Worm (Caenorhabditis elegans) whole organism, young adult: ENCODE data around the gene hmgr-1.

Source experiments
- B0019.2 ChIP-seq: fragments of 200-800 bp; sonication (Bioruptor generic); conservative IDR thresholded peaks from 2 replicates; pipeline ENCODE4 v1.3.6; 2022; ENCODE audit warnings: missing genetic modification reagents, missing genetic modification characterization, missing compliant biosample characterization
- B0035.1 ChIP-seq: sonication (generic microtip); optimal IDR thresholded peaks from 2 replicates; lab custom pipeline; 2016; ENCODE audit warnings: missing genetic modification characterization, mild to moderate bottlenecking, missing compliant biosample characterization, missing genotype, missing genetic modification reagents
- B0261.1 ChIP-seq: sonication (generic microtip); optimal IDR thresholded peaks from 2 replicates; lab custom pipeline; 2016; ENCODE audit warnings: mild to moderate bottlenecking, missing genetic modification characterization, moderate library complexity, missing compliant biosample characterization
- F10E7.11 ChIP-seq: sonication (generic microtip); optimal IDR thresholded peaks from 2 replicates; lab custom pipeline; 2017; ENCODE audit warnings: mild to moderate bottlenecking, missing genetic modification characterization, moderate library complexity, missing compliant biosample characterization
- F37B4.10 ChIP-seq: fragments of 200-800 bp; sonication (Bioruptor generic); IDR thresholded peaks from 2 replicates; pipeline ENCODE4 v1.3.6; 2022; ENCODE audit warnings: missing genetic modification characterization, missing compliant biosample characterization
- F49E8.2 ChIP-seq: sonication (generic microtip); optimal IDR thresholded peaks from 3 replicates; lab custom pipeline; 2017; ENCODE audit warnings: missing genetic modification characterization, mild to moderate bottlenecking, missing compliant biosample characterization, antibody characterized with exemption, moderate library complexity; ENCODE audit not compliant: insufficient read depth
- F57A8.1 ChIP-seq: fragments of 200-800 bp; sonication (Bioruptor generic); optimal IDR thresholded peaks from 2 replicates; lab custom pipeline; 2018; ENCODE audit warnings: mild to moderate bottlenecking, missing genetic modification characterization, moderate library complexity, missing compliant biosample characterization
- K12H6.12 ChIP-seq: fragments of 200-800 bp; sonication (Bioruptor generic); optimal IDR thresholded peaks from 2 replicates; lab custom pipeline; 2018; ENCODE audit warnings: mild to moderate bottlenecking, missing genetic modification characterization, missing compliant biosample characterization
- T07F8.4 ChIP-seq: sonication (generic microtip); optimal IDR thresholded peaks from 2 replicates; lab custom pipeline; 2016; ENCODE audit warnings: mild to moderate bottlenecking, missing genetic modification characterization, moderate library complexity, missing compliant biosample characterization
- T26A5.8 ChIP-seq: sonication (generic microtip); optimal IDR thresholded peaks from 2 replicates; lab custom pipeline; 2016; ENCODE audit warnings: missing genetic modification characterization, missing compliant biosample characterization
- Y67H2A.10 ChIP-seq: fragments of 200-800 bp; sonication (Bioruptor generic); conservative IDR thresholded peaks from 2 replicates; pipeline ENCODE4 v1.3.6; 2022; ENCODE audit warnings: missing genetic modification reagents, missing genetic modification characterization, missing compliant biosample characterization
- akir-1 ChIP-seq: fragments of 200-800 bp; sonication (Bioruptor generic); optimal IDR thresholded peaks from 2 replicates; lab custom pipeline; 2018; ENCODE audit warnings: mild to moderate bottlenecking, missing genetic modification characterization, moderate library complexity, missing compliant biosample characterization
- ama-1 ChIP-seq, 3 experiments: fragments of 150-350 bp in 1 of 3; sonication (generic microtip) in 2 of 3; optimal IDR thresholded peaks; 2 replicates each; lab custom pipeline; 2014 to 2018; ENCODE audit warnings: missing biosample characterization in 2 of 3, missing genetic modification characterization in 2 of 3, missing genetic modification reagents in 2 of 3
- aptf-2 ChIP-seq: fragments of 200-800 bp; sonication (Bioruptor generic); conservative IDR thresholded peaks from 2 replicates; pipeline ENCODE4 v1.3.6; 2022; ENCODE audit warnings: missing genetic modification reagents, missing genetic modification characterization, missing compliant biosample characterization
- athp-1 ChIP-seq: sonication (generic microtip); optimal IDR thresholded peaks from 2 replicates; lab custom pipeline; 2017; ENCODE audit warnings: mild to moderate bottlenecking, missing genetic modification characterization, missing compliant biosample characterization
- attf-6 ChIP-seq: fragments of 200-800 bp; sonication (Bioruptor generic); IDR thresholded peaks from 2 replicates; pipeline ENCODE4 v1.3.6; 2022; ENCODE audit warnings: missing genetic modification reagents, missing genetic modification characterization, missing compliant biosample characterization
- bed-1 ChIP-seq: fragments of 200-800 bp; sonication (Bioruptor generic); IDR thresholded peaks from 2 replicates; pipeline ENCODE4 v1.3.6; 2022; ENCODE audit warnings: missing genetic modification reagents, missing genetic modification characterization, missing compliant biosample characterization
- cebp-2 ChIP-seq: fragments of 200-800 bp; sonication (Bioruptor generic); IDR thresholded peaks from 2 replicates; pipeline ENCODE4 v1.3.6; 2022; ENCODE audit warnings: missing genetic modification characterization, missing compliant biosample characterization
- ceh-100 ChIP-seq: fragments of 200-800 bp; sonication (Bioruptor generic); IDR thresholded peaks from 2 replicates; pipeline ENCODE4 v1.3.6; 2022; ENCODE audit warnings: missing genetic modification reagents, missing genetic modification characterization, missing compliant biosample characterization
- ceh-27 ChIP-seq: fragments of 200-800 bp; sonication (Bioruptor generic); optimal IDR thresholded peaks from 2 replicates; lab custom pipeline; 2018; ENCODE audit warnings: mild to moderate bottlenecking, missing genetic modification characterization, moderate library complexity, missing compliant biosample characterization
- ceh-40 ChIP-seq: fragments of 200-800 bp; sonication (Bioruptor generic); IDR thresholded peaks from 2 replicates; pipeline ENCODE4 v1.3.6; 2022; ENCODE audit warnings: missing genetic modification characterization, missing compliant biosample characterization
- ceh-79 ChIP-seq: sonication (generic microtip); optimal IDR thresholded peaks from 2 replicates; lab custom pipeline; 2017; ENCODE audit warnings: mild to moderate bottlenecking, missing genetic modification characterization, missing compliant biosample characterization
- chd-7 ChIP-seq: sonication (generic microtip); optimal IDR thresholded peaks from 2 replicates; lab custom pipeline; 2016; ENCODE audit warnings: mild to moderate bottlenecking, missing genetic modification characterization, moderate library complexity, missing compliant biosample characterization
- die-1 ChIP-seq: sonication (generic microtip); optimal IDR thresholded peaks from 2 replicates; lab custom pipeline; 2016; ENCODE audit warnings: missing genotype, mild to moderate bottlenecking, missing genetic modification characterization, missing compliant biosample characterization
- gei-17 ChIP-seq: fragments of 200-800 bp; sonication (Bioruptor generic); optimal IDR thresholded peaks from 2 replicates; lab custom pipeline; 2018; ENCODE audit warnings: mild to moderate bottlenecking, missing genetic modification characterization, missing compliant biosample characterization
- hmg-1.2 ChIP-seq: fragments of 200-800 bp; sonication (Bioruptor generic); IDR thresholded peaks from 2 replicates; pipeline ENCODE4 v1.3.6; 2022; ENCODE audit warnings: missing genetic modification reagents, missing genetic modification characterization, missing compliant biosample characterization
- hmg-20 ChIP-seq: fragments of 200-800 bp; sonication (Bioruptor generic); IDR thresholded peaks from 2 replicates; pipeline ENCODE4 v1.3.6; 2022; ENCODE audit warnings: missing genetic modification reagents, missing genetic modification characterization, missing compliant biosample characterization
- hsf-1 ChIP-seq: fragments of 200-800 bp; sonication (Bioruptor generic); IDR thresholded peaks from 2 replicates; pipeline ENCODE4 v1.3.6; 2022; ENCODE audit warnings: missing genetic modification reagents, missing genetic modification characterization, missing compliant biosample characterization
- lag-1 ChIP-seq: fragments of 200-800 bp; sonication (Bioruptor generic); IDR thresholded peaks from 2 replicates; pipeline ENCODE4 v1.3.6; 2022; ENCODE audit warnings: missing genetic modification reagents, missing genetic modification characterization, missing compliant biosample characterization
- let-607 ChIP-seq, 2 experiments: fragments of 200-800 bp in 1 of 2; sonication (Bioruptor generic) in 1 of 2; sonication (generic microtip) in 1 of 2; optimal IDR thresholded peaks; 2 replicates each; lab custom pipeline; 2016 to 2018; ENCODE audit warnings: mild to moderate bottlenecking in 2 of 2, missing compliant biosample characterization in 2 of 2, missing genetic modification characterization in 2 of 2, moderate library complexity in 2 of 2, missing genotype in 1 of 2
- lin-40 ChIP-seq: sonication (generic microtip); optimal IDR thresholded peaks from 2 replicates; lab custom pipeline; 2016; ENCODE audit warnings: missing genetic modification characterization, mild to moderate bottlenecking, missing compliant biosample characterization, missing genotype, missing genetic modification reagents
- lsy-27 ChIP-seq: sonication (generic microtip); optimal IDR thresholded peaks from 2 replicates; lab custom pipeline; 2017; ENCODE audit warnings: missing genetic modification characterization, mild to moderate bottlenecking, missing compliant biosample characterization, antibody characterized with exemption, missing genotype, borderline replicate concordance; ENCODE audit not compliant: insufficient read depth
- madf-6 ChIP-seq: fragments of 200-800 bp; sonication (Bioruptor generic); IDR thresholded peaks from 2 replicates; pipeline ENCODE4 v1.3.6; 2022; ENCODE audit warnings: missing genetic modification reagents, missing genetic modification characterization, missing compliant biosample characterization
- madf-8 ChIP-seq: fragments of 200-800 bp; sonication (Bioruptor generic); conservative IDR thresholded peaks from 2 replicates; pipeline ENCODE4 v1.3.6; 2022; ENCODE audit warnings: missing genetic modification reagents, missing genetic modification characterization, missing compliant biosample characterization
- mcd-1 ChIP-seq: fragments of 200-800 bp; sonication (Bioruptor generic); IDR thresholded peaks from 2 replicates; pipeline ENCODE4 v1.3.6; 2022; ENCODE audit warnings: missing genetic modification reagents, missing genetic modification characterization, missing compliant biosample characterization
- mel-28 ChIP-seq: sonication (generic microtip); optimal IDR thresholded peaks from 2 replicates; lab custom pipeline; 2016; ENCODE audit warnings: borderline replicate concordance, mild to moderate bottlenecking, missing genetic modification characterization, missing compliant biosample characterization
- nfya-1 ChIP-seq: sonication (generic microtip); optimal IDR thresholded peaks from 2 replicates; lab custom pipeline; 2017; ENCODE audit warnings: antibody characterized with exemption, missing compliant biosample characterization, missing genetic modification characterization, borderline replicate concordance; ENCODE audit not compliant: insufficient read depth
- nfya-2 ChIP-seq: fragments of 200-800 bp; sonication (Bioruptor generic); IDR thresholded peaks from 2 replicates; pipeline ENCODE4 v1.3.6; 2022; ENCODE audit warnings: missing genetic modification reagents, missing genetic modification characterization, missing compliant biosample characterization
- nfyb-1 ChIP-seq: fragments of 200-800 bp; sonication (Bioruptor generic); IDR thresholded peaks from 2 replicates; pipeline ENCODE4 v1.3.6; 2022; ENCODE audit warnings: missing genetic modification reagents, missing genetic modification characterization, missing compliant biosample characterization
- nhr-27 ChIP-seq: fragments of 200-800 bp; sonication (Bioruptor generic); optimal IDR thresholded peaks from 2 replicates; lab custom pipeline; 2018; ENCODE audit warnings: mild to moderate bottlenecking, missing genetic modification characterization, moderate library complexity, missing compliant biosample characterization
- pha-4 ChIP-seq: fragments of 150-350 bp; sonication (generic microtip); optimal IDR thresholded peaks from 2 replicates; lab custom pipeline; 2014; ENCODE audit warnings: missing biosample characterization, missing genetic modification reagents, missing genetic modification characterization
- rcor-1 ChIP-seq: fragments of 200-800 bp; sonication (Bioruptor generic); IDR thresholded peaks from 2 replicates; pipeline ENCODE4 v1.3.6; 2022; ENCODE audit warnings: missing genetic modification reagents, missing genetic modification characterization, missing compliant biosample characterization
- snpc-3.4 ChIP-seq: sonication (generic microtip); optimal IDR thresholded peaks from 2 replicates; lab custom pipeline; 2017; ENCODE audit warnings: missing genetic modification characterization, mild to moderate bottlenecking, missing compliant biosample characterization, antibody characterized with exemption, moderate library complexity, missing genotype, missing genetic modification reagents
- sptf-2 ChIP-seq: fragments of 200-800 bp; sonication (Bioruptor generic); optimal IDR thresholded peaks from 2 replicates; lab custom pipeline; 2018; ENCODE audit warnings: mild to moderate bottlenecking, missing genetic modification characterization, missing compliant biosample characterization
- unc-62 ChIP-seq: fragments of 150-350 bp; optimal IDR thresholded peaks from 2 replicates; lab custom pipeline; 2014; ENCODE audit warnings: missing biosample characterization, missing genetic modification reagents, missing genetic modification characterization
- xnd-1 ChIP-seq: sonication (generic microtip); optimal IDR thresholded peaks from 2 replicates; lab custom pipeline; 2016; ENCODE audit warnings: missing genotype, missing genetic modification reagents, missing genetic modification characterization, missing compliant biosample characterization
- ztf-25 ChIP-seq: fragments of 200-800 bp; sonication (Bioruptor generic); IDR thresholded peaks from 2 replicates; pipeline ENCODE4 v1.3.6; 2022; ENCODE audit warnings: missing genetic modification reagents, missing genetic modification characterization, missing compliant biosample characterization
- ztf-28 ChIP-seq: fragments of 200-800 bp; sonication (Bioruptor generic); IDR thresholded peaks from 2 replicates; pipeline ENCODE4 v1.3.6; 2022; ENCODE audit warnings: missing genetic modification reagents, missing genetic modification characterization, missing compliant biosample characterization

The hmgr-1 gene

DNA sequence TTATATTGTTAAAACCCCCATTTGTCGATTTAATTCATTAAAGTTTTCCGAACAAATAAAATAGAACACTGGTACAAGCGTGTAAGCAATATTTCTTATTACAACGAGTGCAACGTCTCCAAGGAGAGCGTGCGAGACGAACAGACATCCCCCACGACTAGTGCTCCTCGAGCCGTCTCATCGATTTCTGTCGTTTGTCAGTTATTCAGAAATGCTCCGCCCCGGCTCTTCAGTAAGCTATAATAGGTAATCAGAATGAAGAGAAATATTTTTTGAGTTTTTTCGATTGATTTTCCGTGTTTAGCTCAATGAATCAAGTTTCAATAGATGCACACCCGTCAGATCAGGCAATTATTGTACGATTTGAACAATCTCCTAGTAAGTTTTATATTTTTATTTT is 20.6 kb upstream of the hmgr-1 start, which contains the start of gene kap-1 (continued):
- TF ChIP-seq mel-28 (tag; lab: Kevin White, UChicago) (no peak), ama-1 (optimal IDR thresholded peaks at IDR 0.05; lab: Kevin White, UChicago) (peak; percentile 78), ama-1 (GFP tag; optimal IDR thresholded peaks at IDR 0.05; lab: Kevin White, UChicago) (peak in 1 of 2 experiments; percentile 78), hmg-1.2 (GFP tag; lab: Robert Waterston, UW) (peak; percentile 52), ceh-100 (GFP tag; lab: Robert Waterston, UW) (peak; percentile 21; the same call in 1 of the 2 replicates), cebp-2 (peak; percentile 2; the same call in 1 of the 2 replicates), attf-6 (no peak), madf-6 (peak; percentile 3; the same call in 1 of the 2 replicates), F37B4.10 (GFP tag; lab: Robert Waterston, UW) (no peak), madf-8 (no peak; the same call in 1 of the 2 replicates), lin-40 (no peak), F49E8.2 (tag; lab: Kevin White, UChicago) (peak; percentile 22), snpc-3.4 (peak; percentile 18), sptf-2 (GFP tag; lab: Kevin White, UChicago) (no peak), nfya-2 (GFP tag; lab: Robert Waterston, UW) (no peak), akir-1 (GFP tag; lab: Kevin White, UChicago) (no peak), lsy-27 (tag; lab: Kevin White, UChicago) (no peak), nhr-27 (tag; lab: Kevin White, UChicago) (no peak), B0035.1 (tag; lab: Kevin White, UChicago) (peak; percentile 61), ztf-28 (GFP tag; lab: Robert Waterston, UW) (no peak), Y67H2A.10 (no peak), T26A5.8 (tag; lab: Kevin White, UChicago) (peak; percentile 20), aptf-2 (GFP tag; lab: Robert Waterston, UW) (no peak), pha-4 (tag; lab: Kevin White, UChicago) (no peak), bed-1 (no peak), xnd-1 (tag; lab: Kevin White, UChicago) (no peak), die-1 (tag; lab: Kevin White, UChicago) (no peak), athp-1 (tag; lab: Kevin White, UChicago) (peak; percentile 62), ceh-79 (tag; lab: Kevin White, UChicago) (peak; percentile 21), K12H6.12 (tag; lab: Kevin White, UChicago) (no peak), hsf-1 (GFP tag; lab: Robert Waterston, UW) (peak; percentile 60), nfyb-1 (GFP tag; lab: Robert Waterston, UW) (peak; percentile 44; the same call in 1 of the 2 replicates), B0019.2 (GFP tag; lab: Robert Waterston, UW) (no peak), chd-7 (tag; lab: Kevin White, UChicago) (peak; percentile 72), F10E7.11 (tag; lab: Kevin White, UChicago) (no peak), nfya-1 (tag; lab: Kevin White, UChicago) (no peak), F57A8.1 (no peak), lag-1 (GFP tag; lab: Robert Waterston, UW) (no peak), ztf-25 (GFP tag; lab: Robert Waterston, UW) (no peak), hmg-20 (GFP tag; lab: Robert Waterston, UW) (no peak), T07F8.4 (no peak), B0261.1 (no peak), let-607 (tag; optimal IDR thresholded peaks at IDR 0.05; lab: Kevin White, UChicago) (peak in 1 of 2 experiments; percentile 4), unc-62 (GFP tag; lab: Kevin White, UChicago) (no peak), rcor-1 (GFP tag; lab: Robert Waterston, UW) (no peak), mcd-1 (peak; percentile 44), ceh-40 (no peak), gei-17 (GFP tag; lab: Kevin White, UChicago) (peak; percentile 26), ceh-27 (GFP tag; lab: Kevin White, UChicago) (no peak)
